Worm (Caenorhabditis elegans) whole organism, early embryonic: ENCODE measurements around the gene cyn-10.

ENCODE experiments used
- B0310.2 ChIP-seq: sonication (generic microtip); optimal IDR thresholded peaks from 2 replicates; lab custom pipeline; 2016; ENCODE audit warnings: mild to moderate bottlenecking, missing genetic modification characterization, missing compliant biosample characterization
- aly-1 ChIP-seq: sonication (generic microtip); optimal IDR thresholded peaks from 2 replicates; lab custom pipeline; 2016; ENCODE audit warnings: missing genetic modification characterization, missing compliant biosample characterization
- ama-1 ChIP-seq: fragments of 150-350 bp; optimal IDR thresholded peaks from 2 replicates; lab custom pipeline; 2014
- ceh-13 ChIP-seq: fragments of 200-800 bp; sonication (Bioruptor generic); optimal IDR thresholded peaks from 2 replicates; lab custom pipeline; 2018; ENCODE audit warnings: mild to moderate bottlenecking, missing genetic modification characterization, missing compliant biosample characterization
- ceh-36 ChIP-seq: sonication (generic microtip); optimal IDR thresholded peaks from 2 replicates; lab custom pipeline; 2016; ENCODE audit warnings: missing genetic modification characterization, inconsistent platforms, missing compliant biosample characterization
- ets-7 ChIP-seq: sonication (generic microtip); optimal IDR thresholded peaks from 2 replicates; lab custom pipeline; 2016; ENCODE audit warnings: missing genotype, missing genetic modification characterization, missing compliant biosample characterization
- flt-1 ChIP-seq: fragments of 200-800 bp; sonication (Bioruptor generic); IDR thresholded peaks from 2 replicates; pipeline ENCODE4 v1.3.6; 2022; ENCODE audit warnings: missing genetic modification characterization, missing compliant biosample characterization
- hmbx-1 ChIP-seq: sonication (generic microtip); optimal IDR thresholded peaks from 2 replicates; lab custom pipeline; 2016; ENCODE audit warnings: mild to moderate bottlenecking, missing genetic modification characterization, missing compliant biosample characterization
- hmg-4 ChIP-seq: fragments of 200-800 bp; sonication (Bioruptor generic); optimal IDR thresholded peaks from 2 replicates; lab custom pipeline; 2018; ENCODE audit warnings: mild to moderate bottlenecking, missing genetic modification characterization, missing compliant biosample characterization
- hnd-1 ChIP-seq: sonication (generic microtip); optimal IDR thresholded peaks from 2 replicates; lab custom pipeline; 2016; ENCODE audit warnings: missing genetic modification characterization, missing compliant biosample characterization
- pes-1 ChIP-seq: fragments of 200-800 bp; sonication (Bioruptor generic); IDR thresholded peaks from 2 replicates; pipeline ENCODE4 v1.3.6; 2022; ENCODE audit warnings: missing genetic modification reagents, missing genetic modification characterization, missing compliant biosample characterization
- scrt-1 ChIP-seq: fragments of 200-800 bp; sonication (Bioruptor generic); IDR thresholded peaks from 2 replicates; pipeline ENCODE4 v1.3.6; 2022; ENCODE audit warnings: missing genetic modification characterization, missing compliant biosample characterization
- sea-1 ChIP-seq: fragments of 200-800 bp; sonication (Bioruptor generic); conservative IDR thresholded peaks from 2 replicates; pipeline ENCODE4 v1.3.6; 2022; ENCODE audit warnings: missing genetic modification characterization, missing compliant biosample characterization
- tbx-37 ChIP-seq: fragments of 200-800 bp; sonication (Bioruptor generic); conservative IDR thresholded peaks from 2 replicates; pipeline ENCODE4 v1.3.6; 2022; ENCODE audit warnings: missing genetic modification reagents, missing genetic modification characterization, missing compliant biosample characterization

DNA sequence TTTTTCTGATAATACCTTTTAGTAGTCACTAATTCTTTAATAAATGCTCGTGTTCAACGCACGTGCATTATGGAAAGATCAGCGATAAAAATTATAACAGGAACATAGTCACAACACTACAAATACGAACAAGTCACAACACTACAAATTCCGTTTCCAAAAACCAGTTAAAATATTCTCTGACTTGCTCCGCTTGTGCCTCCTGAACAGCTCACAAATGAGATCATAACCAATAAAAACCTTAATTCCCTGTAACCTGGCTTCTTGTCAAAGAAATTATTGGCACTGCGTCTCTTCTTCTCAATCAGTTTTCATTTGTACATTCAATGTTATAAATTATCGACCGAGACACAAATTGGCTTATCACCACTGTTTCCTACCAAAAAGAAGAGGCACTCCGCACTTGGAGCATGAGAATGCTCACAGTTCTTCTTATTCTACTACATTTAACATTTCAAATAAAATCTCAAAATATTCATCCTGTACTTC, 6.2 kb upstream of the cyn-10 start, which contains the start of gene B0252.1:
- no peak for TF ChIP-seq hmbx-1 (tag; lab: Kevin White, UChicago)
- TF ChIP-seq ama-1 = no peak
- no peak for TF ChIP-seq sea-1 (GFP tag; lab: Robert Waterston, UW)
- TF ChIP-seq hmg-4 = no peak
- no peak for TF ChIP-seq ets-7
- no peak for TF ChIP-seq aly-1 (tag; lab: Kevin White, UChicago)
- TF ChIP-seq pes-1 = no peak
- no peak for TF ChIP-seq ceh-36 (tag; lab: Kevin White, UChicago)
- no peak for TF ChIP-seq scrt-1 (GFP tag; lab: Robert Waterston, UW)
- TF ChIP-seq tbx-37 (GFP tag; lab: Robert Waterston, UW) = no peak
- no peak for TF ChIP-seq ceh-13 (GFP tag; lab: Kevin White, UChicago)
- TF ChIP-seq flt-1 (GFP tag; lab: Robert Waterston, UW) = no peak
- TF ChIP-seq hnd-1 (tag; lab: Kevin White, UChicago) = no peak
- TF ChIP-seq B0310.2 = no peak
